Worm (Caenorhabditis elegans): ENCODE measurements around the gene spe-36.

Gene spe-36

ce11 chrIV:11601721-11602405 lies 9.8 kb upstream of the spe-36 start (continued):
- peak; percentile 32 for TF ChIP-seq ceh-27 (GFP tag; optimal IDR thresholded peaks at IDR 0.05)
- no peak for TF ChIP-seq bed-1 (GFP tag; IDR thresholded peaks at IDR 0.05)
- no peak for TF ChIP-seq akir-1 (GFP tag; optimal IDR thresholded peaks at IDR 0.05)
- TF ChIP-seq madf-6 (GFP tag; IDR thresholded peaks at IDR 0.05): peak; percentile 72
- TF ChIP-seq rec-8 (tag; optimal IDR thresholded peaks at IDR 0.05): peak in 1 of 2 experiments; percentile 21
- TF ChIP-seq mes-4 (tag; optimal IDR thresholded peaks at IDR 0.05): no peak
- TF ChIP-seq F37B4.10 (GFP tag; IDR thresholded peaks at IDR 0.05): no peak
- TF ChIP-seq F10E7.11 (tag; optimal IDR thresholded peaks at IDR 0.05): no peak
- TF ChIP-seq lsl-1 (GFP tag; optimal IDR thresholded peaks at IDR 0.05): peak; percentile 69
- TF ChIP-seq ztf-18 (tag; optimal IDR thresholded peaks at IDR 0.05): no peak
- TF ChIP-seq die-1 (tag; optimal IDR thresholded peaks at IDR 0.05): no peak
- no peak for TF ChIP-seq egl-18 (GFP tag; IDR thresholded peaks at IDR 0.05)
- peak; percentile 36 for TF ChIP-seq lin-54 (GFP tag; optimal IDR thresholded peaks at IDR 0.05)
- TF ChIP-seq bed-2 (GFP tag; IDR thresholded peaks at IDR 0.05): no peak
- peak; percentile 23 for TF ChIP-seq lsy-27 (tag; optimal IDR thresholded peaks at IDR 0.05; ENCODE audit: borderline replicate concordance, insufficient read depth)
- no peak for TF ChIP-seq F22D6.2 (tag; optimal IDR thresholded peaks at IDR 0.05)
- no peak for TF ChIP-seq mel-28 (tag; optimal IDR thresholded peaks at IDR 0.05; ENCODE audit: borderline replicate concordance)
- no peak for TF ChIP-seq ztf-28 (GFP tag; IDR thresholded peaks at IDR 0.05)
- TF ChIP-seq fkh-3 (tag; optimal IDR thresholded peaks at IDR 0.05): no peak
- TF ChIP-seq C06A6.2 (GFP tag; conservative IDR thresholded peaks at IDR 0.05): no peak
- peak; percentile 75 for TF ChIP-seq F23B12.7 (tag; optimal IDR thresholded peaks at IDR 0.05; ENCODE audit: insufficient read depth)
- no peak for TF ChIP-seq C17E4.6 (GFP tag; IDR thresholded peaks at IDR 0.05)
- TF ChIP-seq gei-17 (GFP tag; optimal IDR thresholded peaks at IDR 0.05): no peak
- TF ChIP-seq tbp1 (GFP tag; optimal IDR thresholded peaks at IDR 0.05): peak; percentile 60
- no peak for TF ChIP-seq Y79H2A.3 (GFP tag; conservative IDR thresholded peaks at IDR 0.05)
- TF ChIP-seq somi-1 (GFP tag; optimal IDR thresholded peaks at IDR 0.05): no peak
- no peak for TF ChIP-seq dpff-1 (tag; optimal IDR thresholded peaks at IDR 0.05)
- peak; percentile 72 for TF ChIP-seq D2030.7 (GFP tag; IDR thresholded peaks at IDR 0.05)
- TF ChIP-seq xnd-1 (tag; optimal IDR thresholded peaks at IDR 0.05): peak; percentile 24
- peak; percentile 19 for TF ChIP-seq pha-4 (tag; optimal IDR thresholded peaks at IDR 0.05)
- TF ChIP-seq nhr-27 (tag; optimal IDR thresholded peaks at IDR 0.05): no peak
- peak; percentile 67 for TF ChIP-seq ceh-91 (GFP tag; IDR thresholded peaks at IDR 0.05)
- no peak for TF ChIP-seq snpc-4 (GFP tag; optimal IDR thresholded peaks at IDR 0.05)
- TF ChIP-seq snpc-4 (tag; optimal IDR thresholded peaks at IDR 0.05): peak; percentile 25 to 57 (median 36)
- no peak for TF ChIP-seq hrde-1 (tag; optimal IDR thresholded peaks at IDR 0.05; ENCODE audit: borderline replicate concordance)

DNA sequence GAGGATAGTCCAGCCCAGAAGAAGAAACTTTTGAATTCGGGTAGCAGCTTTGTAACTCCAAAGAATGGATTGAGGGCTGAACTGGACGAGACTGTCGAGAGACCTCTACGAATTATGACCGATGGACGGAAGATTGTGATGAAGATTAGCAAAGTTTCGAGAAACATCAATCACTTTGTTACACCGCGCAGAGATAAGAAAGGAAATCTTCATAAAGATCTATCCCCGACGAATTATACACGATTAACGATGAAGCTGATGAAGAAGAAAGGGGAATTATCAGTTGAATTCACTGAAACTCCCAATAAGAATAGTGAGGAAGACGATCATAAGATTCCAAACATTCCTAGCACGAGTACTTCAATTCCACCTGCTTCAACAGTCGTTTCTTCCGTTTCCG lies 7.7 kb upstream of the spe-36 start:
- no peak for TF ChIP-seq ztf-28 (GFP tag; IDR thresholded peaks at IDR 0.05)
- TF ChIP-seq ceh-100 (GFP tag; IDR thresholded peaks at IDR 0.05): no peak
- no peak for TF ChIP-seq egl-44 (GFP tag; IDR thresholded peaks at IDR 0.05)
- no peak for TF ChIP-seq hsf-1 (GFP tag; IDR thresholded peaks at IDR 0.05)
- no peak for TF ChIP-seq hlh-26 (GFP tag; conservative IDR thresholded peaks at IDR 0.05)
- no peak for TF ChIP-seq ztf-6 (GFP tag; IDR thresholded peaks at IDR 0.05)
- no peak for TF ChIP-seq madf-3 (GFP tag; IDR thresholded peaks at IDR 0.05)
- no peak for TF ChIP-seq F55B11.4 (tag; optimal IDR thresholded peaks at IDR 0.05; ENCODE audit: borderline replicate concordance, insufficient read depth)
- no peak for TF ChIP-seq lag-1 (GFP tag; IDR thresholded peaks at IDR 0.05)
- TF ChIP-seq ceh-27 (GFP tag; optimal IDR thresholded peaks at IDR 0.05): no peak
- TF ChIP-seq F22D6.2 (tag; optimal IDR thresholded peaks at IDR 0.05): no peak
- TF ChIP-seq C06A6.2 (GFP tag; conservative IDR thresholded peaks at IDR 0.05): no peak
- TF ChIP-seq lsy-27 (tag; optimal IDR thresholded peaks at IDR 0.05; ENCODE audit: borderline replicate concordance, insufficient read depth): no peak
- TF ChIP-seq ceh-40 (GFP tag; IDR thresholded peaks at IDR 0.05): no peak

All from whole organism, young adult.